Fruit fly (Drosophila melanogaster) whole organism, embryonic: Measurements from ENCODE around the gene Gr93d.

ENCODE experiments used
- CG4617 ChIP-seq: fragments of 200-800 bp; sonication (Bioruptor generic); optimal IDR thresholded peaks from 3 replicates; lab custom pipeline; 2016; ENCODE audit warnings: missing biosample characterization, missing genetic modification characterization, borderline replicate concordance
- NFAT ChIP-seq: fragments of 200-800 bp; sonication (Bioruptor generic); IDR thresholded peaks from 2 replicates; pipeline ENCODE4 v1.3.6; 2022; ENCODE audit warnings: missing biosample characterization, missing genetic modification characterization
- cas ChIP-seq: fragments of 200-800 bp; sonication (Bioruptor generic); IDR thresholded peaks from 2 replicates; pipeline ENCODE4 v1.3.6; 2022; ENCODE audit warnings: missing biosample characterization, missing genetic modification characterization
- fd3F ChIP-seq: fragments of 200-800 bp; sonication (Bioruptor generic); optimal IDR thresholded peaks from 2 replicates; lab custom pipeline; 2018; ENCODE audit warnings: missing biosample characterization, mild to moderate bottlenecking, missing genetic modification characterization, moderate library complexity
- wek ChIP-seq: fragments of 200-800 bp; sonication (Bioruptor generic); optimal IDR thresholded peaks from 3 replicates; lab custom pipeline; 2018; ENCODE audit warnings: missing biosample characterization, mild to moderate bottlenecking, missing genetic modification characterization, moderate library complexity

DNA sequence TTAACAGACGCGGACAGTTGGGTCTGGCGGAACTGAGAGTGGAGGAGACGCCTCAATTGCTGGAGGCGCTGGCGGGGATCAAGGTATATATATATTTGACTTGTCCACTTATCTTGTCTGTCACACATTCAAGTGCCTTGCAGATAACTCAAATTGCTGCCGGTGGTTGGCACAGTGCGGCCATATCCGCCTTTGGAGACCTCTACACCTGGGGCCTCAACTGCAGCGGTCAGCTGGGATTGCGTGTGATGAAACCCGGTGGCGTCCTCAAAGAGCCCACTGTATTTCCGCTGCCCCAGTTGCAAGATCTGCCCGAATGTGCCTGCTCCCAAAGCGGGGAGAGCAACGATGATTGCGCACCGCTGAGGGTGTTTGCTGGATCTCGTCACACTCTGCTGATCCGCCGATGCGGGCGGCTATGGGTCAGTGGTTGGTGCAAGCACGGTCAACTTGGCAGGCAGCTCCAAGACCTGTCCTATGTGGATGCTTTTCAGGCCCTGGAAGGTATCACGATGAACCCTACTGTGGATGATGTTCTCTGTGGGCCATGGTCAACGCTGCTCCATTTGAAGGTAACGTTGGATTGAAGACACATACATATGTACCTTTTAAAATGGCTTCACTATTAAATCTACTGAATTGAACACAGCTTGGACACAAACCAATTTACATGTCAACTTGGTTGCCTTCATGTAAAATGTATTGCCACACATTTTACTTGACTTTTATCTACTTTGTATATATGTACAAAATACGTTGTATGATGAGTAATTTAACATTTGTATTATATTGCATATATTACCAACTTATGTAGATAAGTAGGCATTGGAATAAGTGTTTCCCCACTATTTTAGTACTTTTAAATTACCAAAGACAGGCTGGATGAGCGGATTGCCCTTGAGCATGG lies 42.5 kb upstream of the Gr93d start, which contains the start of gene CG43844:
- TF ChIP-seq cas (GFP tag; lab: Robert Waterston, UW): no peak
- no peak for TF ChIP-seq fd3F (GFP tag; lab: Kevin White, UChicago)
- TF ChIP-seq CG4617 (GFP tag; lab: Kevin White, UChicago): no peak
- TF ChIP-seq NFAT: no peak
- no peak for TF ChIP-seq wek
